Fruit fly (Drosophila melanogaster): ENCODE measurements around the gene promL.
A peak's percentile ranks its signal among the peaks of the same experiment; 100 is the strongest.

- no peak for TF ChIP-seq CG14860 (GFP tag; IDR thresholded peaks at IDR 0.05; ENCODE audit: partially characterized antibody)
- no peak for TF ChIP-seq CG16779 (GFP tag; IDR thresholded peaks at IDR 0.05)
- no peak for TF ChIP-seq usp (GFP tag; optimal IDR thresholded peaks at IDR 0.05)
- peak; percentile 61; the same call in 2 of the 3 replicates for TF ChIP-seq Opbp (GFP tag; IDR thresholded peaks at IDR 0.05; ENCODE audit: partially characterized antibody)
- no peak for TF ChIP-seq CG16815 (GFP tag; optimal IDR thresholded peaks at IDR 0.05)
- no peak for TF ChIP-seq Dll (GFP tag; IDR thresholded peaks at IDR 0.05; ENCODE audit: partially characterized antibody)
- TF ChIP-seq CG12299 (tag; optimal IDR thresholded peaks at IDR 0.05), result peak; percentile 48
- peak; percentile 33; the same call in 1 of the 2 replicates for TF ChIP-seq CG14014 (GFP tag; IDR thresholded peaks at IDR 0.05)
- peak; percentile 53 for TF ChIP-seq Fer3 (tag; optimal IDR thresholded peaks at IDR 0.05)
- peak; percentile 8 for TF ChIP-seq shn (GFP tag; optimal IDR thresholded peaks at IDR 0.05)
- TF ChIP-seq Lhr (GFP tag; optimal IDR thresholded peaks at IDR 0.05), result peak; percentile 88
- TF ChIP-seq Drgx (GFP tag; IDR thresholded peaks at IDR 0.05), result no peak
- peak; percentile 20 for TF ChIP-seq BtbVII (GFP tag; optimal IDR thresholded peaks at IDR 0.05)
- peak; percentile 69 for TF ChIP-seq HHEX (GFP tag; optimal IDR thresholded peaks at IDR 0.05)
These were observed at the start of gene promL for dm6 chr3L:3127544-3127943.
